Worm (Caenorhabditis elegans): Measurements from ENCODE around the gene rpb-8.

rpb-8 gene

DNA sequence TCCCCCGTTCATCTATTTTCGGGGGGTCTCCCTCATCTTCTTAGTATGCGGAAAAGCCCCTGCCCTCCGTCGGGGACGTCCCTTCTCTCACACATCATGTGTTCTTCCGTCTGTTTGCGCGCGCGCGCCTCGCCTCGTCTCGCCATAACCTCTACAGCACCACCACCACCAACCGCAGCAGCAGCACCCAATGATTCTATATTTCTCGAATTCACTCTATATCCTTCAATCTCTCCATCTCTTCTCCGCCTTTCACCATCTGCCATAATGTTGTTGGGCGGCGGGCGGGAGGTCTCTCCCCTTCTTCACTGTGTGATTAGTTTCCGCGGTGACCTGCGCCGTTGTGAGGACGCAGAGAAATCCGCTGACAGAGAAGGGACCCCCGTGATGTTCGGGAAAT is 29.5 kb upstream of the rpb-8 start (continued):
- no peak for TF ChIP-seq let-607 (tag; optimal IDR thresholded peaks at IDR 0.05)
- TF ChIP-seq bed-2 (GFP tag; IDR thresholded peaks at IDR 0.05) = no peak
- no peak for TF ChIP-seq hmg-20 (GFP tag; IDR thresholded peaks at IDR 0.05)
- TF ChIP-seq attf-3 (GFP tag; conservative IDR thresholded peaks at IDR 0.05) = no peak
- TF ChIP-seq unc-130 (GFP tag; optimal IDR thresholded peaks at IDR 0.05) = no peak
- no peak for TF ChIP-seq lin-35 (GFP tag; optimal IDR thresholded peaks at IDR 0.05)
- TF ChIP-seq ztf-22 (GFP tag; optimal IDR thresholded peaks at IDR 0.05) = no peak
- no peak for TF ChIP-seq ztf-3 (GFP tag; optimal IDR thresholded peaks at IDR 0.05)
- TF ChIP-seq K12H6.12 (tag; optimal IDR thresholded peaks at IDR 0.05) = no peak
- no peak for TF ChIP-seq dox-1 (GFP tag; IDR thresholded peaks at IDR 0.05)
- TF ChIP-seq dpff-1 (tag; optimal IDR thresholded peaks at IDR 0.05) = no peak
- TF ChIP-seq bed-1 (GFP tag; IDR thresholded peaks at IDR 0.05) = no peak
- TF ChIP-seq him-1 (tag; optimal IDR thresholded peaks at IDR 0.05) = peak; percentile 5
- no peak for TF ChIP-seq lin-40 (tag; optimal IDR thresholded peaks at IDR 0.05)
- no peak for TF ChIP-seq madf-8 (GFP tag; conservative IDR thresholded peaks at IDR 0.05)
- no peak for TF ChIP-seq hlh-12 (tag; optimal IDR thresholded peaks at IDR 0.05)
- no peak for TF ChIP-seq snpc-1.1 (tag; optimal IDR thresholded peaks at IDR 0.05; ENCODE audit: insufficient read depth)
- no peak for TF ChIP-seq madf-10 (tag; optimal IDR thresholded peaks at IDR 0.05)
- TF ChIP-seq ztf-28 (GFP tag; IDR thresholded peaks at IDR 0.05) = 0 out of 2 replicates have a peak, but pooled peaks have one; percentile 21
- TF ChIP-seq ceh-100 (GFP tag; IDR thresholded peaks at IDR 0.05) = peak; percentile 50
- no peak for TF ChIP-seq atf-7 (tag; optimal IDR thresholded peaks at IDR 0.05)
- TF ChIP-seq pha-4 (tag; optimal IDR thresholded peaks at IDR 0.05) = no peak
- TF ChIP-seq nfyb-1 (GFP tag; IDR thresholded peaks at IDR 0.05) = no peak
- peak; percentile 11; the same call in 1 of the 2 replicates for TF ChIP-seq ztf-6 (GFP tag; IDR thresholded peaks at IDR 0.05)
- TF ChIP-seq pbrm-1 (GFP tag; IDR thresholded peaks at IDR 0.05) = 0 out of 2 replicates have a peak, but pooled peaks have one; percentile 35
- TF ChIP-seq madf-3 (GFP tag; IDR thresholded peaks at IDR 0.05) = no peak
- no peak for TF ChIP-seq hrde-1 (tag; optimal IDR thresholded peaks at IDR 0.05; ENCODE audit: borderline replicate concordance)
- TF ChIP-seq nhr-120 (GFP tag; IDR thresholded peaks at IDR 0.05) = no peak
- TF ChIP-seq F22D6.2 (tag; optimal IDR thresholded peaks at IDR 0.05) = no peak
- no peak for TF ChIP-seq hmg-1.2 (GFP tag; IDR thresholded peaks at IDR 0.05)
- TF ChIP-seq F33H1.4 (GFP tag; IDR thresholded peaks at IDR 0.05) = 0 out of 2 replicates have a peak, but pooled peaks have one; percentile 8
- no peak for TF ChIP-seq cebp-2 (GFP tag; IDR thresholded peaks at IDR 0.05)
- no peak for TF ChIP-seq D2030.7 (GFP tag; IDR thresholded peaks at IDR 0.05)

DNA sequence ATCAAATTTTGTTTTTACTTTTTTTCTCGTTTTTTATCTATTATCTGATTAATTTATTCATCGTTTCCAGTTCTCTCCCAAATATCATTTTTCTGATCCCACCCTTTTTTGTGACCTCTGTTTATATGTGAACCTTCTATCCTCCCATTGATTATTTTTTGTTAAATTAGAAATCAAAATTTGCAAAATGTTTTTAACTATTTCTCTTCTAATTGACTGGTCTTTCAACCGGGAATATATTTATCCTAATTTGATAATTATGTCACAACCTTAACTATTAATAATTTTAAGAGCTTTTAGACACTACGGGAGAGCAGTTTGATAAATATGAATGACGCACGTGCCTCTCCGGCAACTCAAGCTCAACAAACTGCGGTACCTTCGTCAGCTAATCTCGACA is 26.4 kb upstream of the rpb-8 start, which contains the start of gene ntl-9:
ntl-9 (plus strand) TSS at position 301 of the 400 bp plus-strand sequence.
- TF ChIP-seq T26A5.8 (tag; optimal IDR thresholded peaks at IDR 0.05) = no peak
- no peak for TF ChIP-seq mes-4 (tag; optimal IDR thresholded peaks at IDR 0.05)
- no peak for TF ChIP-seq lin-54 (GFP tag; optimal IDR thresholded peaks at IDR 0.05)
- no peak for TF ChIP-seq nhr-80 (tag; optimal IDR thresholded peaks at IDR 0.05)
- no peak for TF ChIP-seq ceh-79 (tag; optimal IDR thresholded peaks at IDR 0.05)

DNA sequence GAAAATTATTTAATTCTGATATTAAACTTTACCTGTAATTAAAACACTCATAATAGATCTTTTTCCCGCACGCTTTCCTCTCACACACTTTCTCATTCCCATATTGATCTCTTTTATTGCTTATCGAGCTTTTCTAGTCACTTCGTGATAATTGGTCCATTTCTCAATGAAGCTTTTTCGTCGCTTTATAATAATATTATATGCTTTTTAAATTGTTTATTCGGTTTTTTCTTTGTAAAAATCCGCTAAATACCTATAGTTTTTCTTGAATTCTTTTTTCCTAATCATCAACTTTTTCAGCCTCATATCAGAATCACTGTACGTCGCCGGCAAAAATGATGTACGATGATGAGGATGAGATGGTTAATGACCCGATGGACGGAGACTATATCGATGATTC is 21.5 kb upstream of the rpb-8 start, which contains the start of gene rpb-2:
rpb-2 (plus strand) TSS at position 301 of the 400 bp plus-strand sequence.
- TF ChIP-seq nhr-120 (GFP tag; IDR thresholded peaks at IDR 0.05) = no peak
- TF ChIP-seq Y53G8AR.9 (GFP tag; conservative IDR thresholded peaks at IDR 0.05) = 0 out of 2 replicates have a peak, but pooled peaks have one; percentile 17

Measured in whole organism, young adult.